Worm (Caenorhabditis elegans): ENCODE data around the gene F54B11.9.

DNA sequence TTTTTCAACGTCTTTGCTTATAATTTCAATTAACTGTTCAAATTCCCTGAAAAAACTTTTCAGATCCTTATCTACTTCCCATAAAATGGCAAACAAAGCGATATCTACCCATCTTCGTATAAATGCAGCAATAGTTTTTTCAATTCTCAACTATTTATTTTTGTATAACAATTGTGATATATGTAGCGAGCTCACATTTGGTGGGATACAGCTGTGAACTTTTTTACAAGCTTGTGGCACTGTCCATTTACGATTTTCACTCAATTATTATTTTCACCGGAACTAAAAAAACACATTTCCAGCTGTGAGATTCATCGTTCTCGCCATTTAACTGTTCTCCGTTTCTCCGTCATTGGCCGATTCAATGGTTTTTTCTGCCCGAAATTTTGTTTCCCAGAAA, 45.4 kb downstream of the F54B11.9 start, which contains the start of gene C40C9.4:
- TF ChIP-seq nhr-237 (tag; optimal IDR thresholded peaks at IDR 0.05) = no peak
- no peak for TF ChIP-seq zag-1 (tag; optimal IDR thresholded peaks at IDR 0.05)
- TF ChIP-seq hif-1 (tag; optimal IDR thresholded peaks at IDR 0.05) = no peak
- TF ChIP-seq unc-62 (GFP tag; optimal IDR thresholded peaks at IDR 0.05 in 1 of 2) = no peak
- no peak for TF ChIP-seq unc-62 (tag; optimal IDR thresholded peaks at IDR 0.05)
- no peak for TF ChIP-seq daf-8 (GFP tag; IDR thresholded peaks at IDR 0.05)
- TF ChIP-seq php-3 (GFP tag; IDR thresholded peaks at IDR 0.05) = no peak
- no peak for TF ChIP-seq ceh-82 (tag; optimal IDR thresholded peaks at IDR 0.05)
- TF ChIP-seq egl-43 (GFP tag; IDR thresholded peaks at IDR 0.05) = no peak
- no peak for TF ChIP-seq nhr-77 (tag; optimal IDR thresholded peaks at IDR 0.05)
- no peak for TF ChIP-seq nhr-10 (tag; optimal IDR thresholded peaks at IDR 0.05)
- TF ChIP-seq lin-13 (GFP tag; optimal IDR thresholded peaks at IDR 0.05) = no peak

Data from whole organism, L4 larva.